Worm (Caenorhabditis elegans) whole organism, L3 larva: ENCODE data around the gene srlf-29.

ENCODE experiments used
- ZK546.5 ChIP-seq: sonication (generic microtip); optimal IDR thresholded peaks from 2 replicates; lab custom pipeline; 2017; ENCODE audit warnings: missing biosample characterization, missing genetic modification characterization
- aly-2 ChIP-seq: fragments of 150-350 bp; optimal IDR thresholded peaks from 2 replicates; lab custom pipeline; 2014; ENCODE audit warnings: missing biosample characterization, missing genetic modification characterization
- ceh-28 ChIP-seq: fragments of 150-350 bp; optimal IDR thresholded peaks from 2 replicates; lab custom pipeline; 2014; ENCODE audit warnings: missing biosample characterization, missing genetic modification reagents, missing genetic modification characterization
- ceh-9 ChIP-seq: sonication (generic microtip); optimal IDR thresholded peaks from 2 replicates; lab custom pipeline; 2018; ENCODE audit warnings: missing biosample characterization, missing genetic modification characterization
- fkh-10 ChIP-seq: sonication (generic microtip); optimal IDR thresholded peaks from 2 replicates; lab custom pipeline; 2017; ENCODE audit warnings: missing biosample characterization, missing genetic modification reagents, missing genetic modification characterization
- jun-1 ChIP-seq: fragments of 150-350 bp; optimal IDR thresholded peaks from 2 replicates; lab custom pipeline; 2014; ENCODE audit warnings: missing biosample characterization, missing genetic modification reagents, missing genetic modification characterization
- lin-15B ChIP-seq: fragments of 150-350 bp; optimal IDR thresholded peaks from 2 replicates; lab custom pipeline; 2014; ENCODE audit warnings: missing biosample characterization, missing genetic modification characterization
- lin-39 ChIP-seq: fragments of 150-350 bp; optimal IDR thresholded peaks from 2 replicates; lab custom pipeline; 2018; ENCODE audit warnings: missing biosample characterization, missing genetic modification reagents, missing genetic modification characterization
- nhr-12 ChIP-seq: fragments of 150-350 bp; optimal IDR thresholded peaks from 2 replicates; lab custom pipeline; 2014; ENCODE audit warnings: missing biosample characterization, missing genetic modification characterization
- nhr-23 ChIP-seq: fragments of 150-350 bp; optimal IDR thresholded peaks from 2 replicates; lab custom pipeline; 2014; ENCODE audit warnings: missing biosample characterization, missing genetic modification reagents, missing genetic modification characterization
- pqm-1 ChIP-seq: fragments of 150-350 bp; optimal IDR thresholded peaks from 2 replicates; lab custom pipeline; 2017; ENCODE audit warnings: missing biosample characterization, missing genetic modification characterization, inconsistent platforms
- tbx-2 ChIP-seq: sonication (generic microtip); optimal IDR thresholded peaks from 2 replicates; lab custom pipeline; 2016; ENCODE audit warnings: mild to moderate bottlenecking, missing genetic modification characterization, missing compliant biosample characterization
- unc-39 ChIP-seq: sonication (generic microtip); optimal IDR thresholded peaks from 4 replicates; lab custom pipeline; 2017; ENCODE audit warnings: missing biosample characterization, missing genetic modification characterization
- ztf-11 ChIP-seq: fragments of 150-350 bp; optimal IDR thresholded peaks from 2 replicates; lab custom pipeline; 2014; ENCODE audit warnings: missing biosample characterization, missing genetic modification characterization

- TF ChIP-seq ceh-9 (tag; lab: Kevin White, UChicago) (no peak), jun-1 (tag; lab: Kevin White, UChicago) (no peak), nhr-12 (tag; lab: Kevin White, UChicago) (no peak), lin-15B (tag; lab: Kevin White, UChicago) (no peak), aly-2 (tag; lab: Kevin White, UChicago) (no peak), ZK546.5 (no peak), ceh-28 (tag; lab: Kevin White, UChicago) (no peak), ztf-11 (no peak), unc-39 (tag; lab: Kevin White, UChicago) (no peak), fkh-10 (GFP tag; lab: Kevin White, UChicago) (no peak), tbx-2 (no peak), pqm-1 (tag; lab: Kevin White, UChicago) (no peak), lin-39 (no peak), nhr-23 (tag; lab: Kevin White, UChicago) (no peak)
Observed at ce11 chrII:1692827-1693226, 26.7 kb downstream of the srlf-29 start, which contains the start of gene fbxc-21.
